Worm (Caenorhabditis elegans): Measurements from ENCODE around the gene cutl-18.

- TF ChIP-seq klf-2 (GFP tag; conservative IDR thresholded peaks at IDR 0.05) (no peak), flt-1 (GFP tag; IDR thresholded peaks at IDR 0.05) (no peak), tab-1 (GFP tag; IDR thresholded peaks at IDR 0.05) (no peak), T22C8.4 (GFP tag; IDR thresholded peaks at IDR 0.05) (no peak), ztf-29 (GFP tag; IDR thresholded peaks at IDR 0.05) (no peak), med-1 (GFP tag; optimal IDR thresholded peaks at IDR 0.05; ENCODE audit: insufficient read depth) (no peak), cog-1 (tag; optimal IDR thresholded peaks at IDR 0.05) (no peak), ztf-23 (GFP tag; IDR thresholded peaks at IDR 0.05) (no peak), ref-1 (GFP tag; conservative IDR thresholded peaks at IDR 0.05) (no peak)
Measured at ce11 chrV:11268791-11269190, 47.9 kb downstream of the cutl-18 start, which contains the start of gene str-115.

All from whole organism, midembryonic.